Worm (Caenorhabditis elegans) whole organism, L4 larva: ENCODE data around the gene col-176.

Source experiments
- F10B5.3 ChIP-seq: sonication (generic microtip); optimal IDR thresholded peaks from 2 replicates; lab custom pipeline; 2016; ENCODE audit warnings: mild to moderate bottlenecking, missing genetic modification characterization, missing compliant biosample characterization
- F37D6.2 ChIP-seq: sonication (generic microtip); optimal IDR thresholded peaks from 2 replicates; lab custom pipeline; 2016; ENCODE audit warnings: mild to moderate bottlenecking, missing genetic modification characterization, missing compliant biosample characterization
- F44E2.7 ChIP-seq: fragments of 200-800 bp; sonication (Bioruptor generic); IDR thresholded peaks from 2 replicates; pipeline ENCODE4 v2.1.2; 2022; ENCODE audit warnings: missing genetic modification characterization, missing compliant biosample characterization
- T20F7.1 ChIP-seq: fragments of 200-800 bp; sonication (Bioruptor generic); optimal IDR thresholded peaks from 2 replicates; lab custom pipeline; 2018; ENCODE audit warnings: mild to moderate bottlenecking, missing genetic modification characterization, missing compliant biosample characterization
- T26A8.4 ChIP-seq: fragments of 200-800 bp; sonication (Bioruptor generic); IDR thresholded peaks from 2 replicates; pipeline ENCODE4 v1.3.6; 2022; ENCODE audit warnings: missing genetic modification characterization, missing compliant biosample characterization
- Y105C5A.15 ChIP-seq: fragments of 200-800 bp; sonication (Bioruptor generic); IDR thresholded peaks from 2 replicates; pipeline ENCODE4 v1.3.6; 2022; ENCODE audit warnings: missing genetic modification characterization, missing compliant biosample characterization
- ZK337.2 ChIP-seq: fragments of 200-800 bp; sonication (Bioruptor generic); IDR thresholded peaks from 2 replicates; pipeline ENCODE4 v1.3.6; 2022; ENCODE audit warnings: missing genetic modification reagents, missing genetic modification characterization, missing compliant biosample characterization
- ZK546.5 ChIP-seq, 2 experiments: sonication (generic microtip); optimal IDR thresholded peaks; 2 replicates each; lab custom pipeline; 2017; ENCODE audit warnings: missing biosample characterization in 2 of 2, missing genetic modification characterization in 2 of 2
- aha-1 ChIP-seq: fragments of 150-350 bp; peaks from one replicate; lab custom pipeline; 2014; ENCODE audit warnings: missing biosample characterization, missing genetic modification characterization
- aly-2 ChIP-seq: sonication (generic microtip); optimal IDR thresholded peaks from 2 replicates; lab custom pipeline; 2018; ENCODE audit warnings: missing biosample characterization, missing genetic modification characterization
- ama-1 ChIP-seq: fragments of 150-350 bp; optimal IDR thresholded peaks from 2 replicates; lab custom pipeline; 2014; ENCODE audit warnings: inconsistent platforms, mixed read lengths
- ceh-28 ChIP-seq: fragments of 150-350 bp; optimal IDR thresholded peaks from 2 replicates; lab custom pipeline; 2014; ENCODE audit warnings: missing biosample characterization, missing genetic modification reagents, missing genetic modification characterization
- ceh-44 ChIP-seq: fragments of 200-800 bp; sonication (Bioruptor generic); IDR thresholded peaks from 2 replicates; pipeline ENCODE4 v1.3.6; 2022; ENCODE audit warnings: missing genetic modification reagents, missing genetic modification characterization, missing compliant biosample characterization
- ceh-82 ChIP-seq: sonication (generic microtip); optimal IDR thresholded peaks from 2 replicates; lab custom pipeline; 2017; ENCODE audit warnings: missing biosample characterization, missing genetic modification characterization
- ces-1 ChIP-seq: fragments of 150-350 bp; sonication (generic microtip); optimal IDR thresholded peaks from 4 replicates; lab custom pipeline; 2014; ENCODE audit warnings: missing biosample characterization, missing genetic modification reagents, missing genetic modification characterization
- cey-2 ChIP-seq: sonication (generic microtip); optimal IDR thresholded peaks from 3 replicates; lab custom pipeline; 2017; ENCODE audit warnings: missing genetic modification characterization, mild to moderate bottlenecking, missing compliant biosample characterization, antibody characterized with exemption, borderline replicate concordance; ENCODE audit not compliant: insufficient read depth
- daf-12 ChIP-seq: fragments of 150-350 bp; optimal IDR thresholded peaks from 2 replicates; lab custom pipeline; 2014; ENCODE audit warnings: missing biosample characterization, missing genetic modification reagents, missing genetic modification characterization
- daf-19 ChIP-seq: fragments of 200-800 bp; sonication (Bioruptor generic); conservative IDR thresholded peaks from 2 replicates; pipeline ENCODE4 v1.3.6; 2022; ENCODE audit warnings: missing genetic modification characterization, missing compliant biosample characterization
- dmd-6 ChIP-seq: fragments of 200-800 bp; sonication (Bioruptor generic); IDR thresholded peaks from 2 replicates; pipeline ENCODE4 v1.3.6; 2022; ENCODE audit warnings: missing genetic modification reagents, missing genetic modification characterization, missing compliant biosample characterization
- dmd-8 ChIP-seq: fragments of 200-800 bp; sonication (Bioruptor generic); IDR thresholded peaks from 2 replicates; pipeline ENCODE4 v1.3.6; 2022; ENCODE audit warnings: missing genetic modification characterization, missing compliant biosample characterization
- duxl-1 ChIP-seq: sonication (generic microtip); optimal IDR thresholded peaks from 2 replicates; lab custom pipeline; 2016; ENCODE audit warnings: mild to moderate bottlenecking, missing genetic modification characterization, moderate library complexity, missing compliant biosample characterization; ENCODE audit not compliant: poor library complexity
- fos-1 ChIP-seq: fragments of 150-350 bp; optimal IDR thresholded peaks from 2 replicates; lab custom pipeline; 2014; ENCODE audit warnings: missing biosample characterization, missing genetic modification characterization
- hlh-11 ChIP-seq: fragments of 200-800 bp; sonication (Bioruptor generic); optimal IDR thresholded peaks from 2 replicates; lab custom pipeline; 2018; ENCODE audit warnings: mild to moderate bottlenecking, missing genetic modification characterization, missing compliant biosample characterization
- lin-1 ChIP-seq: fragments of 200-800 bp; sonication (Bioruptor generic); IDR thresholded peaks from 2 replicates; pipeline ENCODE4 v1.3.6; 2022; ENCODE audit warnings: missing genetic modification reagents, missing genetic modification characterization, missing compliant biosample characterization
- lin-13 ChIP-seq: fragments of 150-350 bp; optimal IDR thresholded peaks from 2 replicates; lab custom pipeline; 2014; ENCODE audit warnings: missing biosample characterization, missing genetic modification reagents, missing genetic modification characterization
- lin-15B ChIP-seq: fragments of 150-350 bp; sonication (generic microtip); optimal IDR thresholded peaks from 3 replicates; lab custom pipeline; 2014; ENCODE audit warnings: missing biosample characterization, missing genetic modification characterization
- lin-29 ChIP-seq: fragments of 200-800 bp; sonication (Bioruptor generic); IDR thresholded peaks from 2 replicates; pipeline ENCODE4 v1.3.6; 2022; ENCODE audit warnings: missing genetic modification reagents, missing genetic modification characterization, missing compliant biosample characterization
- lin-38 ChIP-seq: fragments of 200-800 bp; sonication (Bioruptor generic); IDR thresholded peaks from 2 replicates; pipeline ENCODE4 v1.3.6; 2022; ENCODE audit warnings: missing genetic modification reagents, missing genetic modification characterization, missing compliant biosample characterization
- lin-39 ChIP-seq: fragments of 150-350 bp; optimal IDR thresholded peaks from 2 replicates; lab custom pipeline; 2014; ENCODE audit warnings: missing biosample characterization, missing genetic modification reagents, missing genetic modification characterization
- lir-3 ChIP-seq: sonication (generic microtip); optimal IDR thresholded peaks from 2 replicates; lab custom pipeline; 2016; ENCODE audit warnings: mild to moderate bottlenecking, missing genetic modification characterization, missing compliant biosample characterization
- mep-1 ChIP-seq: fragments of 150-350 bp; sonication (generic microtip); optimal IDR thresholded peaks from 3 replicates; lab custom pipeline; 2014; ENCODE audit warnings: missing biosample characterization, missing genetic modification characterization
- mxl-3 ChIP-seq: fragments of 200-800 bp; sonication (Bioruptor generic); optimal IDR thresholded peaks from 2 replicates; lab custom pipeline; 2018; ENCODE audit warnings: mild to moderate bottlenecking, missing genetic modification characterization, missing compliant biosample characterization
- nhr-10 ChIP-seq: fragments of 150-350 bp; optimal IDR thresholded peaks from 2 replicates; lab custom pipeline; 2014; ENCODE audit warnings: missing biosample characterization, missing genetic modification characterization
- nhr-111 ChIP-seq: fragments of 200-800 bp; sonication (Bioruptor generic); optimal IDR thresholded peaks from 2 replicates; lab custom pipeline; 2018; ENCODE audit warnings: mild to moderate bottlenecking, missing genetic modification characterization, missing compliant biosample characterization
- nhr-237 ChIP-seq: sonication (generic microtip); optimal IDR thresholded peaks from 2 replicates; lab custom pipeline; 2017; ENCODE audit warnings: missing biosample characterization, missing genetic modification characterization
- nhr-28 ChIP-seq: fragments of 150-350 bp; optimal IDR thresholded peaks from 2 replicates; lab custom pipeline; 2014; ENCODE audit warnings: missing biosample characterization, missing genetic modification characterization
- nhr-41 ChIP-seq: fragments of 200-800 bp; sonication (Bioruptor generic); IDR thresholded peaks from 2 replicates; pipeline ENCODE4 v1.3.6; 2022; ENCODE audit warnings: missing genetic modification reagents, missing genetic modification characterization, missing compliant biosample characterization
- nhr-42 ChIP-seq: fragments of 200-800 bp; sonication (Bioruptor generic); IDR thresholded peaks from 2 replicates; pipeline ENCODE4 v1.3.6; 2022; ENCODE audit warnings: missing genetic modification characterization, missing compliant biosample characterization
- nhr-48 ChIP-seq: sonication (generic microtip); optimal IDR thresholded peaks from 2 replicates; lab custom pipeline; 2016; ENCODE audit warnings: mild to moderate bottlenecking, missing genetic modification characterization, missing compliant biosample characterization
- nhr-77 ChIP-seq: fragments of 150-350 bp; optimal IDR thresholded peaks from 2 replicates; lab custom pipeline; 2014; ENCODE audit warnings: missing biosample characterization, missing genetic modification characterization
- php-3 ChIP-seq: fragments of 200-800 bp; sonication (Bioruptor generic); IDR thresholded peaks from 2 replicates; pipeline ENCODE4 v1.3.6; 2022; ENCODE audit warnings: missing genetic modification reagents, missing genetic modification characterization, missing compliant biosample characterization
- pqm-1 ChIP-seq: sonication (generic microtip); optimal IDR thresholded peaks from 2 replicates; lab custom pipeline; 2017; ENCODE audit warnings: missing biosample characterization, missing genetic modification characterization
- set-16 ChIP-seq: fragments of 200-800 bp; sonication (Bioruptor generic); IDR thresholded peaks from 2 replicates; pipeline ENCODE4 v1.3.6; 2022; ENCODE audit warnings: missing genetic modification reagents, missing genetic modification characterization, missing compliant biosample characterization
- skn-1 ChIP-seq: fragments of 150-350 bp; optimal IDR thresholded peaks from 2 replicates; lab custom pipeline; 2014; ENCODE audit warnings: missing biosample characterization, missing genetic modification characterization
- snpc-1.2 ChIP-seq: fragments of 200-800 bp; sonication (Bioruptor generic); IDR thresholded peaks from 2 replicates; pipeline ENCODE4 v1.3.6; 2022; ENCODE audit warnings: missing genetic modification reagents, missing genetic modification characterization, missing compliant biosample characterization
- snpc-4 ChIP-seq: fragments of 150-350 bp; optimal IDR thresholded peaks from 2 replicates; lab custom pipeline; 2014; ENCODE audit warnings: missing biosample characterization, missing genetic modification characterization
- spr-1 ChIP-seq: sonication (generic microtip); optimal IDR thresholded peaks from 2 replicates; lab custom pipeline; 2016; ENCODE audit warnings: mild to moderate bottlenecking, missing genetic modification characterization, missing compliant biosample characterization
- tag-97 ChIP-seq: fragments of 200-800 bp; sonication (Bioruptor generic); IDR thresholded peaks from 2 replicates; pipeline ENCODE4 v1.3.6; 2022; ENCODE audit warnings: missing genetic modification characterization, missing compliant biosample characterization
- tra-1 ChIP-seq: fragments of 200-800 bp; sonication (Bioruptor generic); IDR thresholded peaks from 2 replicates; pipeline ENCODE4 v1.3.6; 2022; ENCODE audit warnings: missing genetic modification reagents, missing genetic modification characterization, missing compliant biosample characterization
- unc-39 ChIP-seq: sonication (generic microtip); optimal IDR thresholded peaks from 2 replicates; lab custom pipeline; 2017; ENCODE audit warnings: missing biosample characterization, missing genetic modification characterization
- vab-7 ChIP-seq: fragments of 200-800 bp; sonication (Bioruptor generic); IDR thresholded peaks from 2 replicates; pipeline ENCODE4 v1.3.6; 2022; ENCODE audit warnings: missing genetic modification reagents, missing genetic modification characterization, missing compliant biosample characterization
- zag-1 ChIP-seq: fragments of 150-350 bp; optimal IDR thresholded peaks from 2 replicates; lab custom pipeline; 2014; ENCODE audit warnings: missing biosample characterization, missing genetic modification characterization
- zfp-2 ChIP-seq: sonication (generic microtip); optimal IDR thresholded peaks from 2 replicates; lab custom pipeline; 2016; ENCODE audit warnings: mild to moderate bottlenecking, missing genetic modification characterization, missing compliant biosample characterization
- zip-11 ChIP-seq: fragments of 200-800 bp; sonication (Bioruptor generic); IDR thresholded peaks from 2 replicates; pipeline ENCODE4 v1.3.6; 2022; ENCODE audit warnings: missing genetic modification characterization, missing compliant biosample characterization

Gene col-176

DNA sequence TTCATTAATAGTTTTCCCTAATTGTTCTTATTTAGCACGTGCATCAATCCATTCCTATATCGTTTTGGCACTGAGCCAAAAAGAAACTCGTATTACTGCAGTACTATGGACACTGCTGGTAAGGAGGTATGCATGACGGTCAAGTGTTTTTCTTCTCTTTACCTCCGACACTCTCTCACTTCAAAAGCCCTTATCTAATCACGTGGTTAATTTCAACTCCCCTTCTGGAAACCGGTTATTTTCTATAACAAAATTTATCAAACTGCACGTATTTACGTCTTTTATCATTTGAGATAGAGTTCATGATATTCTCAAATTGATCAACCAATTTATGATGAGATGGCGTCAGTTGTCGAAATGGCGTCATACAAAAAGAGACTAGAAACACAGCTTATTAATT lies 25.8 kb upstream of the col-176 start (continued):
- TF ChIP-seq nhr-10 (tag; lab: Kevin White, UChicago) (peak; percentile 47), vab-7 (GFP tag; lab: Robert Waterston, UW) (no peak), F37D6.2 (tag; lab: Kevin White, UChicago) (no peak), cey-2 (tag; lab: Kevin White, UChicago) (no peak), nhr-28 (tag; lab: Kevin White, UChicago) (peak; percentile 82), ama-1 (lab: Kevin White, UChicago) (no peak), ces-1 (GFP tag; lab: Kevin White, UChicago) (no peak), nhr-41 (GFP tag; lab: Robert Waterston, UW) (no peak), ZK337.2 (no peak), nhr-42 (GFP tag; lab: Robert Waterston, UW) (no peak), lin-1 (GFP tag; lab: Robert Waterston, UW) (peak; percentile 69; the same call in 1 of the 2 replicates), snpc-1.2 (GFP tag; lab: Robert Waterston, UW) (no peak), set-16 (GFP tag; lab: Robert Waterston, UW) (no peak), php-3 (GFP tag; lab: Robert Waterston, UW) (peak; percentile 63), mxl-3 (GFP tag; lab: Kevin White, UChicago) (no peak), hlh-11 (tag; lab: Kevin White, UChicago) (peak; percentile 91), fos-1 (tag; lab: Kevin White, UChicago) (no peak), F44E2.7 (GFP tag; lab: Robert Waterston, UW) (no peak), unc-39 (no peak), daf-19 (GFP tag; lab: Robert Waterston, UW) (no peak), ceh-82 (tag; lab: Kevin White, UChicago) (no peak), zip-11 (GFP tag; lab: Robert Waterston, UW) (no peak), nhr-111 (no peak), lin-29 (GFP tag; lab: Robert Waterston, UW) (no peak), nhr-237 (no peak), lin-39 (tag; lab: Kevin White, UChicago) (no peak), dmd-8 (GFP tag; lab: Robert Waterston, UW) (no peak), T26A8.4 (GFP tag; lab: Robert Waterston, UW) (peak; percentile 71), lin-15B (no peak), snpc-4 (tag; lab: Kevin White, UChicago) (no peak), tag-97 (GFP tag; lab: Robert Waterston, UW) (no peak), F10B5.3 (no peak), nhr-77 (peak; percentile 57), Y105C5A.15 (no peak), daf-12 (tag; lab: Kevin White, UChicago) (no peak), lin-38 (GFP tag; lab: Robert Waterston, UW) (no peak), lir-3 (tag; lab: Kevin White, UChicago) (no peak), aha-1 (tag; lab: Kevin White, UChicago) (peak; percentile 100), zag-1 (no peak), lin-13 (GFP tag; lab: Kevin White, UChicago) (peak; percentile 33), pqm-1 (peak; percentile 28), zfp-2 (tag; lab: Kevin White, UChicago) (no peak), aly-2 (tag; lab: Kevin White, UChicago) (no peak), skn-1 (tag; lab: Kevin White, UChicago) (no peak), nhr-48 (peak; percentile 87), ceh-44 (GFP tag; lab: Robert Waterston, UW) (no peak), tra-1 (GFP tag; lab: Robert Waterston, UW) (peak; percentile 52; the same call in 1 of the 2 replicates), dmd-6 (GFP tag; lab: Robert Waterston, UW) (peak; percentile 90), mep-1 (tag; lab: Kevin White, UChicago) (peak; percentile 62), spr-1 (tag; lab: Kevin White, UChicago) (peak; percentile 33), duxl-1 (tag; lab: Kevin White, UChicago) (no peak), ZK546.5 (tag; optimal IDR thresholded peaks at IDR 0.05; lab: Kevin White, UChicago) (no peak), T20F7.1 (GFP tag; lab: Kevin White, UChicago) (peak; percentile 50), ceh-28 (tag; lab: Kevin White, UChicago) (no peak)
